Fruit fly (Drosophila melanogaster) whole organism: ENCODE results near the gene CG17707.

Source experiments
- Dll ChIP-seq: fragments of >200 bp; optimal IDR thresholded peaks from 2 replicates; lab custom pipeline; 2017
- psq ChIP-seq: fragments of >200 bp; optimal IDR thresholded peaks from 2 replicates; lab custom pipeline; 2017

dm6 chrX:145081-145480 lies 3.1 kb downstream of the CG17707 start:
- no peak for TF ChIP-seq Dll (lab: Kevin White, UChicago)
- no peak for TF ChIP-seq psq (lab: Kevin White, UChicago)
